Worm (Caenorhabditis elegans) whole organism, early embryonic: ENCODE measurements around the gene tag-294.

Experiments
- hmg-4 ChIP-seq: fragments of 200-800 bp; sonication (Bioruptor generic); optimal IDR thresholded peaks from 2 replicates; lab custom pipeline; 2018; ENCODE audit warnings: mild to moderate bottlenecking, missing genetic modification characterization, missing compliant biosample characterization
- sea-1 ChIP-seq: fragments of 200-800 bp; sonication (Bioruptor generic); conservative IDR thresholded peaks from 2 replicates; pipeline ENCODE4 v1.3.6; 2022; ENCODE audit warnings: missing genetic modification characterization, missing compliant biosample characterization
- tbx-37 ChIP-seq: fragments of 200-800 bp; sonication (Bioruptor generic); conservative IDR thresholded peaks from 2 replicates; pipeline ENCODE4 v1.3.6; 2022; ENCODE audit warnings: missing genetic modification reagents, missing genetic modification characterization, missing compliant biosample characterization

DNA sequence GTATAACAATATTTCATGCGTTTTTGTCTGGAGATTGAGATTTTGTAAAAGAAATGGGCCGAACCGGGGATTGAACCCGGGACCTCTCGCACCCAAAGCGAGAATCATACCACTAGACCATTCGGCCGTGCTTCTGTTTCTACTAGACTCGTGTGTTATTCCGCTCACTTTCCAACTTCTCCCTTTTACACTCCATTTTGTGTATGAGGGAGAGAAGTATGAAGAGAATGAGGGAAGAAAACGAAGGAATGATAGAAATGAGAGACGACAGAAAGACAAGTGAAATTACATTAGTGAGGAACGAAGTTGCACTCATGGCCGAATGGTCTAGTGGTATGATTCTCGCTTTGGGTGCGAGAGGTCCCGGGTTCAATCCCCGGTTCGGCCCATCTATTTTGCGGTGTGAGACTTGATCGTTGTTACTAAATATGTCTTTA lies 38.0 kb upstream of the tag-294 start:
- TF ChIP-seq hmg-4 (GFP tag; lab: Kevin White, UChicago) (peak; percentile 88), sea-1 (GFP tag; lab: Robert Waterston, UW) (peak; percentile 88), tbx-37 (GFP tag; lab: Robert Waterston, UW) (peak; percentile 76)
